Worm (Caenorhabditis elegans) whole organism, midembryonic: ENCODE measurements around the gene irld-6.

Experiments used
- T22C8.4 ChIP-seq: fragments of 200-800 bp; sonication (Bioruptor generic); IDR thresholded peaks from 2 replicates; pipeline ENCODE4 v1.3.6; 2022; ENCODE audit warnings: missing genetic modification characterization, missing compliant biosample characterization
- cog-1 ChIP-seq: sonication (generic microtip); optimal IDR thresholded peaks from 2 replicates; lab custom pipeline; 2016; ENCODE audit warnings: missing genetic modification characterization, missing compliant biosample characterization
- flt-1 ChIP-seq: fragments of 200-800 bp; sonication (Bioruptor generic); IDR thresholded peaks from 2 replicates; pipeline ENCODE4 v1.3.6; 2022; ENCODE audit warnings: missing genetic modification characterization, missing compliant biosample characterization
- klf-2 ChIP-seq: fragments of 200-800 bp; sonication (Bioruptor generic); conservative IDR thresholded peaks from 2 replicates; pipeline ENCODE4 v1.3.6; 2022; ENCODE audit warnings: missing genetic modification reagents, missing genetic modification characterization, missing compliant biosample characterization
- med-1 ChIP-seq: sonication (generic microtip); optimal IDR thresholded peaks from 2 replicates; lab custom pipeline; 2017; ENCODE audit warnings: missing genetic modification characterization, mild to moderate bottlenecking, missing compliant biosample characterization, antibody characterized with exemption, missing genetic modification reagents; ENCODE audit not compliant: insufficient read depth
- ref-1 ChIP-seq: fragments of 200-800 bp; sonication (Bioruptor generic); conservative IDR thresholded peaks from 2 replicates; pipeline ENCODE4 v1.3.6; 2022; ENCODE audit warnings: missing genetic modification reagents, missing genetic modification characterization, missing compliant biosample characterization
- tab-1 ChIP-seq: fragments of 200-800 bp; sonication (Bioruptor generic); IDR thresholded peaks from 2 replicates; pipeline ENCODE4 v1.3.6; 2022; ENCODE audit warnings: missing genetic modification characterization, missing compliant biosample characterization
- ztf-23 ChIP-seq: fragments of 200-800 bp; sonication (Bioruptor generic); IDR thresholded peaks from 2 replicates; pipeline ENCODE4 v1.3.6; 2022; ENCODE audit warnings: missing genetic modification reagents, missing genetic modification characterization, missing compliant biosample characterization
- ztf-29 ChIP-seq: fragments of 200-800 bp; sonication (Bioruptor generic); IDR thresholded peaks from 2 replicates; pipeline ENCODE4 v1.3.6; 2022; ENCODE audit warnings: missing genetic modification reagents, missing genetic modification characterization, missing compliant biosample characterization

irld-6 gene

ce11 chrV:10716865-10717713 lies 39.5 kb downstream of the irld-6 start:
- TF ChIP-seq ztf-29 (GFP tag; lab: Robert Waterston, UW): peak; percentile 67
- TF ChIP-seq klf-2 (GFP tag; lab: Robert Waterston, UW): 0 out of 2 replicates have a peak, but pooled peaks have one; percentile 20
- peak; percentile 33; the same call in 1 of the 2 replicates for TF ChIP-seq tab-1 (GFP tag; lab: Robert Waterston, UW)
- no peak for TF ChIP-seq T22C8.4 (GFP tag; lab: Robert Waterston, UW)
- TF ChIP-seq ref-1 (GFP tag; lab: Robert Waterston, UW): no peak
- TF ChIP-seq med-1 (GFP tag; lab: Kevin White, UChicago): no peak
- peak; percentile 58 for TF ChIP-seq cog-1 (tag; lab: Kevin White, UChicago)
- no peak for TF ChIP-seq ztf-23 (GFP tag; lab: Robert Waterston, UW)
- TF ChIP-seq flt-1 (GFP tag; lab: Robert Waterston, UW): peak; percentile 75

ce11 chrV:10715158-10716152 lies 41.1 kb downstream of the irld-6 start:
- 0 out of 2 replicates have a peak, but pooled peaks have one; percentile 48 for TF ChIP-seq tab-1 (GFP tag; lab: Robert Waterston, UW)
- TF ChIP-seq med-1 (GFP tag; lab: Kevin White, UChicago): no peak
- TF ChIP-seq ztf-23 (GFP tag; lab: Robert Waterston, UW): peak; percentile 80
- TF ChIP-seq ztf-29 (GFP tag; lab: Robert Waterston, UW): peak; percentile 30; the same call in 1 of the 2 replicates
- TF ChIP-seq cog-1 (tag; lab: Kevin White, UChicago): peak; percentile 68
- no peak for TF ChIP-seq T22C8.4 (GFP tag; lab: Robert Waterston, UW)
- no peak; the same call in 1 of the 2 replicates for TF ChIP-seq ref-1 (GFP tag; lab: Robert Waterston, UW)
- TF ChIP-seq klf-2 (GFP tag; lab: Robert Waterston, UW): peak; percentile 48; the same call in 1 of the 2 replicates
- peak; percentile 83; the same call in 1 of the 2 replicates for TF ChIP-seq flt-1 (GFP tag; lab: Robert Waterston, UW)

- TF ChIP-seq tab-1 (GFP tag; lab: Robert Waterston, UW) (no peak), med-1 (GFP tag; lab: Kevin White, UChicago) (no peak), ref-1 (GFP tag; lab: Robert Waterston, UW) (no peak), cog-1 (tag; lab: Kevin White, UChicago) (no peak), flt-1 (GFP tag; lab: Robert Waterston, UW) (no peak), T22C8.4 (GFP tag; lab: Robert Waterston, UW) (no peak), ztf-23 (GFP tag; lab: Robert Waterston, UW) (no peak), ztf-29 (GFP tag; lab: Robert Waterston, UW) (no peak), klf-2 (GFP tag; lab: Robert Waterston, UW) (no peak)
Measured at ce11 chrV:10714630-10715029, 42.0 kb downstream of the irld-6 start.

ce11 chrV:10713704-10714239 lies 42.8 kb downstream of the irld-6 start:
- TF ChIP-seq med-1 (GFP tag; lab: Kevin White, UChicago) (no peak), flt-1 (GFP tag; lab: Robert Waterston, UW) (no peak), tab-1 (GFP tag; lab: Robert Waterston, UW) (no peak), klf-2 (GFP tag; lab: Robert Waterston, UW) (no peak), cog-1 (tag; lab: Kevin White, UChicago) (no peak), ztf-29 (GFP tag; lab: Robert Waterston, UW) (no peak), ref-1 (GFP tag; lab: Robert Waterston, UW) (no peak), ztf-23 (GFP tag; lab: Robert Waterston, UW) (no peak), T22C8.4 (GFP tag; lab: Robert Waterston, UW) (no peak)

- no peak for TF ChIP-seq ztf-29 (GFP tag; lab: Robert Waterston, UW)
- no peak for TF ChIP-seq med-1 (GFP tag; lab: Kevin White, UChicago)
- no peak for TF ChIP-seq cog-1 (tag; lab: Kevin White, UChicago)
- no peak for TF ChIP-seq flt-1 (GFP tag; lab: Robert Waterston, UW)
- no peak for TF ChIP-seq tab-1 (GFP tag; lab: Robert Waterston, UW)
- no peak for TF ChIP-seq ztf-23 (GFP tag; lab: Robert Waterston, UW)
- TF ChIP-seq klf-2 (GFP tag; lab: Robert Waterston, UW): no peak
- TF ChIP-seq ref-1 (GFP tag; lab: Robert Waterston, UW): no peak
Measured at ce11 chrV:10712608-10712900, 44.0 kb downstream of the irld-6 start.

ce11 chrV:10711829-10712607 lies 44.6 kb downstream of the irld-6 start:
- TF ChIP-seq T22C8.4 (GFP tag; lab: Robert Waterston, UW): no peak
- TF ChIP-seq ref-1 (GFP tag; lab: Robert Waterston, UW): no peak
- TF ChIP-seq cog-1 (tag; lab: Kevin White, UChicago): no peak
- TF ChIP-seq ztf-23 (GFP tag; lab: Robert Waterston, UW): no peak
- no peak for TF ChIP-seq tab-1 (GFP tag; lab: Robert Waterston, UW)
- TF ChIP-seq klf-2 (GFP tag; lab: Robert Waterston, UW): no peak
- no peak for TF ChIP-seq ztf-29 (GFP tag; lab: Robert Waterston, UW)
- TF ChIP-seq flt-1 (GFP tag; lab: Robert Waterston, UW): no peak
- no peak for TF ChIP-seq med-1 (GFP tag; lab: Kevin White, UChicago)

ce11 chrV:10711004-10711403 lies 45.6 kb downstream of the irld-6 start:
- TF ChIP-seq cog-1 (tag; lab: Kevin White, UChicago) (no peak), ztf-23 (GFP tag; lab: Robert Waterston, UW) (no peak), klf-2 (GFP tag; lab: Robert Waterston, UW) (no peak), med-1 (GFP tag; lab: Kevin White, UChicago) (no peak), ztf-29 (GFP tag; lab: Robert Waterston, UW) (no peak), flt-1 (GFP tag; lab: Robert Waterston, UW) (no peak), tab-1 (GFP tag; lab: Robert Waterston, UW) (no peak), ref-1 (GFP tag; lab: Robert Waterston, UW) (no peak), T22C8.4 (GFP tag; lab: Robert Waterston, UW) (no peak)
